Worm (Caenorhabditis elegans) whole organism, early embryonic: ENCODE measurements around the gene tbc-13.

Experiments
- B0310.2 ChIP-seq: sonication (generic microtip); optimal IDR thresholded peaks from 2 replicates; lab custom pipeline; 2016; ENCODE audit warnings: mild to moderate bottlenecking, missing genetic modification characterization, missing compliant biosample characterization
- F13C5.2 ChIP-seq: sonication (generic microtip); optimal IDR thresholded peaks from 2 replicates; lab custom pipeline; 2017; ENCODE audit warnings: mild to moderate bottlenecking, missing genetic modification characterization, inconsistent platforms, missing compliant biosample characterization
- aly-1 ChIP-seq: sonication (generic microtip); optimal IDR thresholded peaks from 2 replicates; lab custom pipeline; 2016; ENCODE audit warnings: missing genetic modification characterization, missing compliant biosample characterization
- ama-1 ChIP-seq: fragments of 150-350 bp; optimal IDR thresholded peaks from 2 replicates; lab custom pipeline; 2014
- ceh-13 ChIP-seq: fragments of 200-800 bp; sonication (Bioruptor generic); optimal IDR thresholded peaks from 2 replicates; lab custom pipeline; 2018; ENCODE audit warnings: mild to moderate bottlenecking, missing genetic modification characterization, missing compliant biosample characterization
- ceh-36 ChIP-seq: sonication (generic microtip); optimal IDR thresholded peaks from 2 replicates; lab custom pipeline; 2016; ENCODE audit warnings: missing genetic modification characterization, inconsistent platforms, missing compliant biosample characterization
- ets-7 ChIP-seq: sonication (generic microtip); optimal IDR thresholded peaks from 2 replicates; lab custom pipeline; 2016; ENCODE audit warnings: missing genotype, missing genetic modification characterization, missing compliant biosample characterization
- flt-1 ChIP-seq: fragments of 200-800 bp; sonication (Bioruptor generic); IDR thresholded peaks from 2 replicates; pipeline ENCODE4 v1.3.6; 2022; ENCODE audit warnings: missing genetic modification characterization, missing compliant biosample characterization
- hmbx-1 ChIP-seq: sonication (generic microtip); optimal IDR thresholded peaks from 2 replicates; lab custom pipeline; 2016; ENCODE audit warnings: mild to moderate bottlenecking, missing genetic modification characterization, missing compliant biosample characterization
- hmg-4 ChIP-seq: fragments of 200-800 bp; sonication (Bioruptor generic); optimal IDR thresholded peaks from 2 replicates; lab custom pipeline; 2018; ENCODE audit warnings: mild to moderate bottlenecking, missing genetic modification characterization, missing compliant biosample characterization
- hnd-1 ChIP-seq: sonication (generic microtip); optimal IDR thresholded peaks from 2 replicates; lab custom pipeline; 2016; ENCODE audit warnings: missing genetic modification characterization, missing compliant biosample characterization
- pes-1 ChIP-seq: fragments of 200-800 bp; sonication (Bioruptor generic); IDR thresholded peaks from 2 replicates; pipeline ENCODE4 v1.3.6; 2022; ENCODE audit warnings: missing genetic modification reagents, missing genetic modification characterization, missing compliant biosample characterization
- scrt-1 ChIP-seq: fragments of 200-800 bp; sonication (Bioruptor generic); IDR thresholded peaks from 2 replicates; pipeline ENCODE4 v1.3.6; 2022; ENCODE audit warnings: missing genetic modification characterization, missing compliant biosample characterization
- sea-1 ChIP-seq: fragments of 200-800 bp; sonication (Bioruptor generic); conservative IDR thresholded peaks from 2 replicates; pipeline ENCODE4 v1.3.6; 2022; ENCODE audit warnings: missing genetic modification characterization, missing compliant biosample characterization
- tbx-11 ChIP-seq: fragments of 200-800 bp; sonication (Bioruptor generic); IDR thresholded peaks from 2 replicates; pipeline ENCODE4 v1.3.6; 2022; ENCODE audit warnings: missing genetic modification characterization, missing compliant biosample characterization
- tbx-37 ChIP-seq: fragments of 200-800 bp; sonication (Bioruptor generic); conservative IDR thresholded peaks from 2 replicates; pipeline ENCODE4 v1.3.6; 2022; ENCODE audit warnings: missing genetic modification reagents, missing genetic modification characterization, missing compliant biosample characterization
- tra-4 ChIP-seq: sonication (generic microtip); optimal IDR thresholded peaks from 2 replicates; lab custom pipeline; 2017; ENCODE audit warnings: missing genetic modification characterization, missing compliant biosample characterization

The tbc-13 gene

ce11 chrX:12518469-12518868 is 33.6 kb downstream of the tbc-13 start:
- TF ChIP-seq ceh-13 = no peak

ce11 chrX:12518982-12519381 is 34.1 kb downstream of the tbc-13 start:
- no peak for TF ChIP-seq ets-7
- no peak for TF ChIP-seq hmbx-1 (tag; lab: Kevin White, UChicago)
- no peak for TF ChIP-seq flt-1 (GFP tag; lab: Robert Waterston, UW)
- no peak for TF ChIP-seq B0310.2 (tag; lab: Kevin White, UChicago)
- TF ChIP-seq F13C5.2 (tag; lab: Kevin White, UChicago) = no peak
- TF ChIP-seq tra-4 (tag; lab: Kevin White, UChicago) = no peak
- no peak for TF ChIP-seq tbx-11
- no peak for TF ChIP-seq hmg-4 (GFP tag; lab: Kevin White, UChicago)
- TF ChIP-seq pes-1 = no peak
- TF ChIP-seq aly-1 (tag; lab: Kevin White, UChicago) = no peak
- TF ChIP-seq ceh-13 = no peak
- TF ChIP-seq hnd-1 (tag; lab: Kevin White, UChicago) = no peak
- no peak for TF ChIP-seq ceh-36 (tag; lab: Kevin White, UChicago)
- no peak for TF ChIP-seq tbx-37 (GFP tag; lab: Robert Waterston, UW)
- no peak for TF ChIP-seq scrt-1
- no peak for TF ChIP-seq sea-1 (GFP tag; lab: Robert Waterston, UW)
- no peak for TF ChIP-seq ama-1 (lab: Kevin White, UChicago)

- no peak for TF ChIP-seq sea-1 (GFP tag; lab: Robert Waterston, UW)
- TF ChIP-seq ceh-36 (tag; lab: Kevin White, UChicago) = no peak
- TF ChIP-seq ceh-13 = no peak
- no peak for TF ChIP-seq F13C5.2 (tag; lab: Kevin White, UChicago)
- no peak for TF ChIP-seq hmg-4 (GFP tag; lab: Kevin White, UChicago)
- TF ChIP-seq aly-1 (tag; lab: Kevin White, UChicago) = no peak
- no peak for TF ChIP-seq hnd-1 (tag; lab: Kevin White, UChicago)
- no peak for TF ChIP-seq tbx-37 (GFP tag; lab: Robert Waterston, UW)
- TF ChIP-seq hmbx-1 (tag; lab: Kevin White, UChicago) = no peak
- no peak for TF ChIP-seq ama-1 (lab: Kevin White, UChicago)
Measured at ce11 chrX:12523071-12523483, 38.2 kb downstream of the tbc-13 start.

- TF ChIP-seq ceh-36 (tag; lab: Kevin White, UChicago) (peak; percentile 28), F13C5.2 (tag; lab: Kevin White, UChicago) (no peak)
Measured at ce11 chrX:12524514-12524913, 39.7 kb downstream of the tbc-13 start.

ce11 chrX:12525359-12525839 is 40.5 kb downstream of the tbc-13 start, which contains the start of gene scd-1:
Gene scd-1, minus strand, starts transcription at chrX:12525789.
- TF ChIP-seq ceh-36 (tag; lab: Kevin White, UChicago) = no peak
- TF ChIP-seq hmbx-1 (tag; lab: Kevin White, UChicago) = no peak
- TF ChIP-seq ama-1 (lab: Kevin White, UChicago) = no peak
- no peak for TF ChIP-seq ceh-13
- no peak for TF ChIP-seq pes-1
- no peak for TF ChIP-seq F13C5.2 (tag; lab: Kevin White, UChicago)
- TF ChIP-seq aly-1 (tag; lab: Kevin White, UChicago) = no peak
- TF ChIP-seq tbx-37 (GFP tag; lab: Robert Waterston, UW) = no peak
- no peak for TF ChIP-seq scrt-1
- TF ChIP-seq tbx-11 = no peak
- no peak for TF ChIP-seq B0310.2 (tag; lab: Kevin White, UChicago)
- TF ChIP-seq flt-1 (GFP tag; lab: Robert Waterston, UW) = no peak
- TF ChIP-seq ets-7 = no peak

ce11 chrX:12532405-12532804 is 47.6 kb downstream of the tbc-13 start:
- TF ChIP-seq tbx-37 (GFP tag; lab: Robert Waterston, UW) (no peak), ets-7 (no peak), hmbx-1 (tag; lab: Kevin White, UChicago) (no peak), scrt-1 (no peak), ceh-13 (no peak), F13C5.2 (tag; lab: Kevin White, UChicago) (no peak), ceh-36 (tag; lab: Kevin White, UChicago) (no peak), hnd-1 (tag; lab: Kevin White, UChicago) (no peak)

ce11 chrX:12534476-12534875 is 49.6 kb downstream of the tbc-13 start:
- TF ChIP-seq pes-1 = no peak
- no peak for TF ChIP-seq B0310.2 (tag; lab: Kevin White, UChicago)
- TF ChIP-seq ceh-13 = no peak
- no peak for TF ChIP-seq ceh-36 (tag; lab: Kevin White, UChicago)
- no peak for TF ChIP-seq F13C5.2 (tag; lab: Kevin White, UChicago)
- TF ChIP-seq hnd-1 (tag; lab: Kevin White, UChicago) = no peak
- TF ChIP-seq tbx-37 (GFP tag; lab: Robert Waterston, UW) = no peak
- TF ChIP-seq flt-1 (GFP tag; lab: Robert Waterston, UW) = no peak
- no peak for TF ChIP-seq sea-1 (GFP tag; lab: Robert Waterston, UW)
- no peak for TF ChIP-seq aly-1 (tag; lab: Kevin White, UChicago)
- no peak for TF ChIP-seq hmg-4 (GFP tag; lab: Kevin White, UChicago)
- no peak for TF ChIP-seq ama-1 (lab: Kevin White, UChicago)
- no peak for TF ChIP-seq scrt-1
- no peak for TF ChIP-seq hmbx-1 (tag; lab: Kevin White, UChicago)

- TF ChIP-seq tra-4 (tag; lab: Kevin White, UChicago) (no peak), ets-7 (no peak)
Measured at ce11 chrX:12538794-12539193, 53.9 kb downstream of the tbc-13 start.
